Fruit fly (Drosophila melanogaster) whole organism, embryonic: Measurements from ENCODE around the gene dUTPase.

Source experiments
- Adf1 ChIP-seq: fragments of 200-800 bp; sonication (Bioruptor generic); IDR thresholded peaks from 2 replicates; pipeline ENCODE4 v1.3.6; 2022; ENCODE audit warnings: missing biosample characterization, missing genetic modification characterization
- CG10462 ChIP-seq: fragments of 200-800 bp; sonication (Bioruptor generic); optimal IDR thresholded peaks from 2 replicates; lab custom pipeline; 2016; ENCODE audit warnings: missing biosample characterization, missing genetic modification characterization
- CG10979 ChIP-seq: fragments of 200-800 bp; sonication (Bioruptor generic); optimal IDR thresholded peaks from 2 replicates; lab custom pipeline; 2018; ENCODE audit warnings: missing biosample characterization, mild to moderate bottlenecking, missing genetic modification characterization, moderate library complexity
- CG12659 ChIP-seq: fragments of 200-800 bp; sonication (Bioruptor generic); optimal IDR thresholded peaks from 3 replicates; lab custom pipeline; 2017; ENCODE audit warnings: mild to moderate bottlenecking, missing biosample characterization, missing genetic modification reagents, missing genetic modification characterization
- CG13287 ChIP-seq: fragments of 200-800 bp; sonication (Bioruptor generic); IDR thresholded peaks from 2 replicates; pipeline ENCODE4 v1.3.6; 2022; ENCODE audit warnings: missing biosample characterization, missing genetic modification characterization; ENCODE audit not compliant: partially characterized antibody
- CG14014 ChIP-seq: fragments of 200-800 bp; sonication (Bioruptor generic); IDR thresholded peaks from 2 replicates; pipeline ENCODE4 v1.3.6; 2022; ENCODE audit warnings: missing biosample characterization, missing genetic modification characterization
- CG15073 ChIP-seq: fragments of 200-800 bp; sonication (Bioruptor generic); optimal IDR thresholded peaks from 2 replicates; lab custom pipeline; 2016; ENCODE audit warnings: missing biosample characterization, missing genetic modification characterization
- CG15696 ChIP-seq: fragments of 200-800 bp; sonication (Bioruptor generic); optimal IDR thresholded peaks from 2 replicates; lab custom pipeline; 2019; ENCODE audit warnings: missing biosample characterization, mild to moderate bottlenecking, missing genetic modification characterization, moderate library complexity
- CG17186 ChIP-seq: fragments of 200-800 bp; sonication (Bioruptor generic); optimal IDR thresholded peaks from 3 replicates; lab custom pipeline; 2017; ENCODE audit warnings: missing biosample characterization, missing genetic modification reagents, missing genetic modification characterization
- CG17612 ChIP-seq: fragments of 200-800 bp; sonication (Bioruptor generic); IDR thresholded peaks from 2 replicates; pipeline ENCODE4 v1.3.6; 2022; ENCODE audit warnings: missing biosample characterization, missing genetic modification characterization
- CG17829 ChIP-seq: fragments of 200-800 bp; optimal IDR thresholded peaks from 2 replicates; lab custom pipeline; 2019; ENCODE audit warnings: missing biosample characterization, mild to moderate bottlenecking, missing genetic modification characterization, moderate library complexity
- CG17912 ChIP-seq: fragments of 200-800 bp; sonication (Bioruptor generic); optimal IDR thresholded peaks from 2 replicates; lab custom pipeline; 2018; ENCODE audit warnings: missing biosample characterization, mild to moderate bottlenecking, missing genetic modification characterization
- CG1792 ChIP-seq: fragments of 200-800 bp; sonication (Bioruptor generic); optimal IDR thresholded peaks from 2 replicates; lab custom pipeline; 2016; ENCODE audit warnings: missing biosample characterization, missing genetic modification characterization
- CG18262 ChIP-seq: fragments of 200-800 bp; optimal IDR thresholded peaks from 3 replicates; lab custom pipeline; 2019; ENCODE audit warnings: missing biosample characterization, mild to moderate bottlenecking, missing genetic modification characterization, moderate library complexity
- CG3847 ChIP-seq: fragments of 200-800 bp; sonication (Bioruptor generic); IDR thresholded peaks from 2 replicates; pipeline ENCODE4 v1.3.6; 2022; ENCODE audit warnings: missing biosample characterization, missing genetic modification characterization
- CG4404 ChIP-seq: fragments of 200-800 bp; sonication (Bioruptor generic); IDR thresholded peaks from 2 replicates; pipeline ENCODE4 v1.3.6; 2022; ENCODE audit warnings: missing biosample characterization, missing genetic modification characterization
- CG6765 ChIP-seq: fragments of 200-800 bp; sonication (Bioruptor generic); optimal IDR thresholded peaks from 3 replicates; lab custom pipeline; 2017; ENCODE audit warnings: missing biosample characterization, mild to moderate bottlenecking, missing genetic modification characterization
- CG7839 ChIP-seq: fragments of 200-800 bp; sonication (Bioruptor generic); optimal IDR thresholded peaks from 3 replicates; lab custom pipeline; 2018; ENCODE audit warnings: missing biosample characterization, mild to moderate bottlenecking, missing genetic modification characterization, moderate library complexity
- CG8290 ChIP-seq, 3 experiments: fragments of 200-800 bp; sonication (Bioruptor generic); optimal IDR thresholded peaks; 2 replicates each; lab custom pipeline; 2016 to 2019; ENCODE audit warnings: missing biosample characterization in 3 of 3, missing genetic modification characterization in 3 of 3, mild to moderate bottlenecking in 2 of 3, moderate library complexity in 1 of 3
- Dfd ChIP-seq, 2 experiments: fragments of >200 bp; optimal IDR thresholded peaks; 2 replicates each; lab custom pipeline; 2017; ENCODE audit warnings: missing biosample characterization in 2 of 2, missing genetic modification characterization in 2 of 2
- H2.0 ChIP-seq: fragments of 200-800 bp; sonication (Bioruptor generic); IDR thresholded peaks from 2 replicates; pipeline ENCODE4 v1.3.6; 2022; ENCODE audit warnings: missing biosample characterization, missing genetic modification characterization
- HHEX ChIP-seq: fragments of 200-800 bp; sonication (Bioruptor generic); optimal IDR thresholded peaks from 3 replicates; lab custom pipeline; 2017; ENCODE audit warnings: missing biosample characterization, mild to moderate bottlenecking, missing genetic modification characterization, missing genetic modification reagents
- MESR4 ChIP-seq: fragments of 200-800 bp; sonication (Bioruptor generic); optimal IDR thresholded peaks from 2 replicates; lab custom pipeline; 2018; ENCODE audit warnings: missing biosample characterization, mild to moderate bottlenecking, missing genetic modification characterization, moderate library complexity
- Neu2 ChIP-seq: fragments of 200-800 bp; sonication (Bioruptor generic); optimal IDR thresholded peaks from 3 replicates; lab custom pipeline; 2016; ENCODE audit warnings: missing biosample characterization, missing genetic modification characterization, borderline replicate concordance
- Sox102F ChIP-seq: fragments of 200-800 bp; sonication (Bioruptor generic); optimal IDR thresholded peaks from 2 replicates; lab custom pipeline; 2018; ENCODE audit warnings: missing biosample characterization, mild to moderate bottlenecking, missing genetic modification characterization, moderate library complexity
- Vsx1 ChIP-seq: fragments of 200-800 bp; sonication (Bioruptor generic); optimal IDR thresholded peaks from 2 replicates; lab custom pipeline; 2017; ENCODE audit warnings: missing biosample characterization, mild to moderate bottlenecking, missing genetic modification characterization, missing genetic modification reagents
- Xrp1 ChIP-seq: fragments of 200-800 bp; sonication (Bioruptor generic); IDR thresholded peaks from 2 replicates; pipeline ENCODE4 v1.3.6; 2022; ENCODE audit warnings: missing biosample characterization, missing genetic modification characterization
- amos ChIP-seq: fragments of 200-800 bp; sonication (Bioruptor generic); IDR thresholded peaks from 2 replicates; pipeline ENCODE4 v1.3.6; 2022; ENCODE audit warnings: missing biosample characterization, missing genetic modification characterization; ENCODE audit not compliant: partially characterized antibody
- ara ChIP-seq: fragments of 200-800 bp; sonication (Bioruptor generic); IDR thresholded peaks from 2 replicates; pipeline ENCODE4 v1.3.6; 2022; ENCODE audit warnings: missing biosample characterization, missing genetic modification characterization
- bigmax ChIP-seq: fragments of 200-800 bp; sonication (Bioruptor generic); optimal IDR thresholded peaks from 2 replicates; lab custom pipeline; 2018; ENCODE audit warnings: missing biosample characterization, mild to moderate bottlenecking, missing genetic modification characterization
- da ChIP-seq: fragments of 200-800 bp; sonication (Bioruptor generic); optimal IDR thresholded peaks from 2 replicates; lab custom pipeline; 2016; ENCODE audit warnings: missing biosample characterization, missing genetic modification characterization
- dati ChIP-seq: fragments of 200-800 bp; sonication (Bioruptor generic); IDR thresholded peaks from 2 replicates; pipeline ENCODE4 v1.3.6; 2022; ENCODE audit warnings: missing biosample characterization, missing genetic modification characterization
- disco-r ChIP-seq: fragments of 200-800 bp; sonication (Bioruptor generic); optimal IDR thresholded peaks from 2 replicates; lab custom pipeline; 2016; ENCODE audit warnings: missing biosample characterization, missing genetic modification characterization
- dm ChIP-seq: fragments of 200-800 bp; sonication (Bioruptor generic); optimal IDR thresholded peaks from 3 replicates; lab custom pipeline; 2016; ENCODE audit warnings: missing biosample characterization, missing genetic modification characterization
- en ChIP-seq: fragments of 200-800 bp; sonication (Bioruptor generic); optimal IDR thresholded peaks from 2 replicates; lab custom pipeline; 2016; ENCODE audit warnings: missing biosample characterization, missing genetic modification characterization
- exex ChIP-seq: fragments of 200-800 bp; sonication (Bioruptor generic); optimal IDR thresholded peaks from 4 replicates; lab custom pipeline; 2018; ENCODE audit warnings: missing biosample characterization, mild to moderate bottlenecking, missing genetic modification characterization, moderate library complexity
- fd64A ChIP-seq: fragments of 200-800 bp; sonication (Bioruptor generic); optimal IDR thresholded peaks from 3 replicates; lab custom pipeline; 2018; ENCODE audit warnings: missing biosample characterization, mild to moderate bottlenecking, missing genetic modification characterization
- fu2 ChIP-seq: fragments of 200-800 bp; sonication (Bioruptor generic); optimal IDR thresholded peaks from 2 replicates; lab custom pipeline; 2016; ENCODE audit warnings: missing biosample characterization, missing genetic modification characterization
- ham ChIP-seq: fragments of 200-800 bp; sonication (Bioruptor generic); IDR thresholded peaks from 2 replicates; pipeline ENCODE4 v1.3.6; 2022; ENCODE audit warnings: missing biosample characterization, missing genetic modification characterization
- her ChIP-seq: fragments of 200-800 bp; sonication (Bioruptor generic); optimal IDR thresholded peaks from 2 replicates; lab custom pipeline; 2016; ENCODE audit warnings: missing biosample characterization, missing genetic modification characterization
- kah ChIP-seq: fragments of 200-800 bp; sonication (Bioruptor generic); optimal IDR thresholded peaks from 2 replicates; lab custom pipeline; 2018; ENCODE audit warnings: missing biosample characterization, mild to moderate bottlenecking, missing genetic modification characterization
- knrl ChIP-seq: fragments of 200-800 bp; sonication (Bioruptor generic); IDR thresholded peaks from 3 replicates; pipeline ENCODE4 v1.3.6; 2022; ENCODE audit warnings: missing biosample characterization, missing genetic modification characterization; ENCODE audit not compliant: partially characterized antibody
- lab ChIP-seq: fragments of 200-800 bp; sonication (Bioruptor generic); optimal IDR thresholded peaks from 3 replicates; lab custom pipeline; 2017; ENCODE audit warnings: missing biosample characterization, missing genetic modification characterization, mild to moderate bottlenecking, moderate library complexity, missing genetic modification reagents
- nmo ChIP-seq: fragments of 200-800 bp; sonication (Bioruptor generic); optimal IDR thresholded peaks from 2 replicates; lab custom pipeline; 2018; ENCODE audit warnings: missing biosample characterization, mild to moderate bottlenecking, missing genetic modification characterization, moderate library complexity
- otp ChIP-seq: fragments of 200-800 bp; sonication (Bioruptor generic); IDR thresholded peaks from 3 replicates; pipeline ENCODE4, ENCODE4 v1.3.6; 2022; ENCODE audit warnings: missing biosample characterization, missing genetic modification characterization
- pho ChIP-seq: fragments of 200-800 bp; sonication (Bioruptor generic); optimal IDR thresholded peaks from 2 replicates; lab custom pipeline; 2016; ENCODE audit warnings: missing biosample characterization, missing genetic modification characterization
- psq ChIP-seq: fragments of 200-800 bp; sonication (Bioruptor generic); optimal IDR thresholded peaks from 2 replicates; lab custom pipeline; 2017; ENCODE audit warnings: missing biosample characterization, missing genetic modification characterization
- sd ChIP-seq: fragments of 200-800 bp; sonication (Bioruptor generic); optimal IDR thresholded peaks from 3 replicates; lab custom pipeline; 2018; ENCODE audit warnings: missing biosample characterization, mild to moderate bottlenecking, missing genetic modification characterization, moderate library complexity
- sqz ChIP-seq: fragments of 200-800 bp; sonication (Bioruptor generic); optimal IDR thresholded peaks from 3 replicates; lab custom pipeline; 2018; ENCODE audit warnings: missing biosample characterization, mild to moderate bottlenecking, missing genetic modification characterization
- wdn ChIP-seq: fragments of 200-800 bp; sonication (Bioruptor generic); IDR thresholded peaks from 2 replicates; pipeline ENCODE4 v1.3.6; 2022; ENCODE audit warnings: missing biosample characterization, missing genetic modification characterization
- zfh2 ChIP-seq: fragments of 200-800 bp; sonication (Bioruptor generic); optimal IDR thresholded peaks from 2 replicates; lab custom pipeline; 2016; ENCODE audit warnings: missing biosample characterization, missing genetic modification characterization

Gene dUTPase

dm6 chr2L:10964493-10964892, 46.6 kb upstream of the dUTPase start (continued):
- TF ChIP-seq exex (tag; lab: Kevin White, UChicago) (no peak), fd64A (GFP tag; lab: Kevin White, UChicago) (no peak), CG7839 (tag; lab: Kevin White, UChicago) (peak; percentile 31), Xrp1 (GFP tag; lab: Robert Waterston, UW) (peak; percentile 8; the same call in 1 of the 2 replicates), fu2 (GFP tag; lab: Kevin White, UChicago) (no peak), dm (peak; percentile 4), CG3847 (GFP tag; lab: Robert Waterston, UW) (no peak), Neu2 (no peak), kah (GFP tag; lab: Kevin White, UChicago) (peak; percentile 74), wdn (GFP tag; lab: Robert Waterston, UW) (no peak), amos (GFP tag; lab: Robert Waterston, UW) (no peak), CG14014 (GFP tag; lab: Robert Waterston, UW) (no peak), knrl (GFP tag; lab: Robert Waterston, UW) (peak; percentile 64; the same call in 1 of the 3 replicates), ham (GFP tag; lab: Robert Waterston, UW) (no peak), CG17612 (GFP tag; lab: Robert Waterston, UW) (no peak), CG1792 (GFP tag; lab: Kevin White, UChicago) (no peak), MESR4 (no peak), CG13287 (no peak), H2.0 (GFP tag; lab: Robert Waterston, UW) (no peak), CG10979 (tag; lab: Kevin White, UChicago) (no peak), CG15696 (peak; percentile 14), Dfd (GFP tag; optimal IDR thresholded peaks at IDR 0.05; lab: Kevin White, UChicago) (peak in 1 of 2 experiments; percentile 93), CG17186 (GFP tag; lab: Kevin White, UChicago) (no peak), psq (no peak), CG6765 (no peak), dati (no peak), zfh2 (no peak), Vsx1 (GFP tag; lab: Kevin White, UChicago) (no peak), HHEX (GFP tag; lab: Kevin White, UChicago) (no peak), Sox102F (GFP tag; lab: Kevin White, UChicago) (no peak), CG12659 (GFP tag; lab: Kevin White, UChicago) (peak; percentile 42), CG10462 (no peak), disco-r (GFP tag; lab: Kevin White, UChicago) (no peak), da (no peak), CG17829 (peak; percentile 61), her (no peak), sqz (GFP tag; lab: Kevin White, UChicago) (no peak), bigmax (GFP tag; lab: Kevin White, UChicago) (no peak), Adf1 (no peak), CG15073 (GFP tag; lab: Kevin White, UChicago) (no peak), pho (GFP tag; lab: Kevin White, UChicago) (no peak), ara (GFP tag; lab: Robert Waterston, UW) (no peak; the same call in 1 of the 2 replicates), en (GFP tag; lab: Kevin White, UChicago) (no peak), CG8290 (GFP tag; optimal IDR thresholded peaks at IDR 0.05; lab: Kevin White, UChicago) (peak; percentile 68), CG8290 (tag; optimal IDR thresholded peaks at IDR 0.05; lab: Kevin White, UChicago) (peak; percentile 64 to 83), CG18262 (tag; lab: Kevin White, UChicago) (no peak), sd (tag; lab: Kevin White, UChicago) (peak; percentile 92), nmo (GFP tag; lab: Kevin White, UChicago) (peak; percentile 58), lab (no peak), otp (GFP tag; lab: Robert Waterston, UW) (no peak), CG17912 (peak; percentile 31), CG4404 (no peak)
